Worm (Caenorhabditis elegans): ENCODE data around the gene rps-1.

- TF ChIP-seq unc-39 (tag; optimal IDR thresholded peaks at IDR 0.05) (no peak), ZK546.5 (tag; optimal IDR thresholded peaks at IDR 0.05) (no peak), nhr-6 (tag; optimal IDR thresholded peaks at IDR 0.05) (no peak), nhr-237 (tag; optimal IDR thresholded peaks at IDR 0.05) (no peak), snpc-4 (tag; optimal IDR thresholded peaks at IDR 0.05) (no peak), lin-13 (GFP tag; optimal IDR thresholded peaks at IDR 0.05) (no peak), ama-1 (optimal IDR thresholded peaks at IDR 0.05) (no peak), unc-62 (GFP tag; optimal IDR thresholded peaks at IDR 0.05) (no peak), nhr-10 (tag; optimal IDR thresholded peaks at IDR 0.05) (no peak), aly-2 (tag; optimal IDR thresholded peaks at IDR 0.05) (no peak), fos-1 (tag; optimal IDR thresholded peaks at IDR 0.05) (no peak)
These were observed 24.8 kb upstream of the rps-1 start for ce11 chrIII:4450773-4451423.
